Worm (Caenorhabditis elegans): Measurements from ENCODE around the gene str-138.

str-138 gene

ce11 chrV:8108670-8109069 lies 50.2 kb downstream of the str-138 start, which contains the start of gene myo-5:
Gene myo-5, plus strand, starts transcription at chrV:8108970.
- TF ChIP-seq elt-1 (tag; optimal IDR thresholded peaks at IDR 0.05; ENCODE audit: borderline replicate concordance, insufficient read depth) = no peak
- no peak for TF ChIP-seq snpc-4 (tag; optimal IDR thresholded peaks at IDR 0.05)

Measured in whole organism, mixed stage, embryonic.